Fruit fly (Drosophila melanogaster) S2 (cell line): ENCODE data around the gene CG9338.

Experiments used
- CG8478 ChIP-seq: fragments of >200 bp; optimal IDR thresholded peaks from 2 replicates; lab custom pipeline; 2018
- CTCF ChIP-seq, 2 experiments: fragments of >200 bp; optimal IDR thresholded peaks; 2 replicates each; lab custom pipeline; 2018

DNA sequence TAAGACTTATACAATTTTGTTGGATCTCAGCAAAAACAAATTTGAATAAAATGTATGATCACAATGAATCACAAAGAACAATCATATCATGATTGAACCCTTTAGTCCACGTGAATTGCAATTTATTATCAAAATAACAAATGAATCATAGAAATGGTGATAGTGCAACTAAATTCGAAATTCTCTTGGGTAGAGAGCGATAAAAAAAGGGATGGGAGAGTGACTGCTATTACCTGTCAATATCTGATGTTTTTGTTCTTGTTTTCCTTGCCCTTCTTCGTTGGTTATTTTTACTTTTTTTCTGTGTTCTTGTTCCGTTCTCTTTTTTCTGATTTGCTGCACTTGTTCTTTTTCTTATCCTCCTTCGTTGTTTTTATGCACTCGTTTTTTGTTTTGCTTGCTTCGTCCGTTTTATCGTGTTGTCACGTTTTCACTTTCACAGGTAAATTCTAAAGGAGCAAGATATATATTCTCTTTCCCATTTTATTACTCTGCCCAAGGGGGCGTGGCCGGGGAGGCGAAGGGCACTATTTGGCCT is 51.7 kb downstream of the CG9338 start:
- no peak for TF ChIP-seq CG8478 (lab: Kevin White, UChicago)
- TF ChIP-seq CTCF (optimal IDR thresholded peaks at IDR 0.05; lab: Kevin White, UChicago) = no peak
